Worm (Caenorhabditis elegans) whole organism, early embryonic: ENCODE results near the gene mrpl-2.

Experiments
- B0310.2 ChIP-seq: sonication (generic microtip); optimal IDR thresholded peaks from 2 replicates; lab custom pipeline; 2016; ENCODE audit warnings: mild to moderate bottlenecking, missing genetic modification characterization, missing compliant biosample characterization
- F13C5.2 ChIP-seq: sonication (generic microtip); optimal IDR thresholded peaks from 2 replicates; lab custom pipeline; 2017; ENCODE audit warnings: mild to moderate bottlenecking, missing genetic modification characterization, inconsistent platforms, missing compliant biosample characterization
- aly-1 ChIP-seq: sonication (generic microtip); optimal IDR thresholded peaks from 2 replicates; lab custom pipeline; 2016; ENCODE audit warnings: missing genetic modification characterization, missing compliant biosample characterization
- ama-1 ChIP-seq: fragments of 150-350 bp; optimal IDR thresholded peaks from 2 replicates; lab custom pipeline; 2014
- ceh-13 ChIP-seq: fragments of 200-800 bp; sonication (Bioruptor generic); optimal IDR thresholded peaks from 2 replicates; lab custom pipeline; 2018; ENCODE audit warnings: mild to moderate bottlenecking, missing genetic modification characterization, missing compliant biosample characterization
- ceh-36 ChIP-seq: sonication (generic microtip); optimal IDR thresholded peaks from 2 replicates; lab custom pipeline; 2016; ENCODE audit warnings: missing genetic modification characterization, inconsistent platforms, missing compliant biosample characterization
- ets-7 ChIP-seq: sonication (generic microtip); optimal IDR thresholded peaks from 2 replicates; lab custom pipeline; 2016; ENCODE audit warnings: missing genotype, missing genetic modification characterization, missing compliant biosample characterization
- flt-1 ChIP-seq: fragments of 200-800 bp; sonication (Bioruptor generic); IDR thresholded peaks from 2 replicates; pipeline ENCODE4 v1.3.6; 2022; ENCODE audit warnings: missing genetic modification characterization, missing compliant biosample characterization
- hmbx-1 ChIP-seq: sonication (generic microtip); optimal IDR thresholded peaks from 2 replicates; lab custom pipeline; 2016; ENCODE audit warnings: mild to moderate bottlenecking, missing genetic modification characterization, missing compliant biosample characterization
- hmg-4 ChIP-seq: fragments of 200-800 bp; sonication (Bioruptor generic); optimal IDR thresholded peaks from 2 replicates; lab custom pipeline; 2018; ENCODE audit warnings: mild to moderate bottlenecking, missing genetic modification characterization, missing compliant biosample characterization
- hnd-1 ChIP-seq: sonication (generic microtip); optimal IDR thresholded peaks from 2 replicates; lab custom pipeline; 2016; ENCODE audit warnings: missing genetic modification characterization, missing compliant biosample characterization
- pes-1 ChIP-seq: fragments of 200-800 bp; sonication (Bioruptor generic); IDR thresholded peaks from 2 replicates; pipeline ENCODE4 v1.3.6; 2022; ENCODE audit warnings: missing genetic modification reagents, missing genetic modification characterization, missing compliant biosample characterization
- scrt-1 ChIP-seq: fragments of 200-800 bp; sonication (Bioruptor generic); IDR thresholded peaks from 2 replicates; pipeline ENCODE4 v1.3.6; 2022; ENCODE audit warnings: missing genetic modification characterization, missing compliant biosample characterization
- sea-1 ChIP-seq: fragments of 200-800 bp; sonication (Bioruptor generic); conservative IDR thresholded peaks from 2 replicates; pipeline ENCODE4 v1.3.6; 2022; ENCODE audit warnings: missing genetic modification characterization, missing compliant biosample characterization
- tbx-11 ChIP-seq: fragments of 200-800 bp; sonication (Bioruptor generic); IDR thresholded peaks from 2 replicates; pipeline ENCODE4 v1.3.6; 2022; ENCODE audit warnings: missing genetic modification characterization, missing compliant biosample characterization
- tbx-37 ChIP-seq: fragments of 200-800 bp; sonication (Bioruptor generic); conservative IDR thresholded peaks from 2 replicates; pipeline ENCODE4 v1.3.6; 2022; ENCODE audit warnings: missing genetic modification reagents, missing genetic modification characterization, missing compliant biosample characterization
- tra-4 ChIP-seq: sonication (generic microtip); optimal IDR thresholded peaks from 2 replicates; lab custom pipeline; 2017; ENCODE audit warnings: missing genetic modification characterization, missing compliant biosample characterization

mrpl-2 gene

DNA sequence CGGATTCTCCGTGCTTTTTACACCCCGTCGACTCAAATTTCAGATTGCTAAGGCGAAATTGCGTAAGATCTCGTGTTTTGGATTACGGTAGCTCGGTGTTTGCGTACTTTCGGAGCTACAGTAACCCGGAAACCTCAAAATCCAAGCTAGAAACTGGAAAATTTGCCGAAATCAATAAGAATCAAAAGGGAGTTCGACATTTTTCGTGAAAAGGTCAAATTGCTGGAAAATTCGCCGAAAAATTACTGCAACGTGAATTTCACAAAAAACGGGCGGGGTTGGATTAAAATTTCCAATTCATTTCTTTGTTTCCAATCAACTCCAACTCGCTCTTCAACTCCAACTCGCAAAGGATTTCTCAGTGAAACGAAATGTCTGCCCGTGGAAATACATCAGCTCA is 14.7 kb downstream of the mrpl-2 start, which contains the start of gene F56B3.6:
TSS of gene F56B3.6 (plus strand) at position 301 of the 400 bp plus-strand sequence.
- TF ChIP-seq ceh-13 (GFP tag; lab: Kevin White, UChicago) (no peak), aly-1 (no peak), hmg-4 (no peak), ets-7 (tag; lab: Kevin White, UChicago) (no peak), pes-1 (GFP tag; lab: Robert Waterston, UW) (no peak), ama-1 (lab: Kevin White, UChicago) (no peak), B0310.2 (tag; lab: Kevin White, UChicago) (no peak), ceh-36 (tag; lab: Kevin White, UChicago) (no peak), tbx-37 (no peak), tra-4 (tag; lab: Kevin White, UChicago) (no peak), F13C5.2 (tag; lab: Kevin White, UChicago) (no peak), flt-1 (GFP tag; lab: Robert Waterston, UW) (no peak), sea-1 (GFP tag; lab: Robert Waterston, UW) (no peak), hnd-1 (tag; lab: Kevin White, UChicago) (no peak), tbx-11 (GFP tag; lab: Robert Waterston, UW) (no peak), hmbx-1 (tag; lab: Kevin White, UChicago) (no peak)

DNA sequence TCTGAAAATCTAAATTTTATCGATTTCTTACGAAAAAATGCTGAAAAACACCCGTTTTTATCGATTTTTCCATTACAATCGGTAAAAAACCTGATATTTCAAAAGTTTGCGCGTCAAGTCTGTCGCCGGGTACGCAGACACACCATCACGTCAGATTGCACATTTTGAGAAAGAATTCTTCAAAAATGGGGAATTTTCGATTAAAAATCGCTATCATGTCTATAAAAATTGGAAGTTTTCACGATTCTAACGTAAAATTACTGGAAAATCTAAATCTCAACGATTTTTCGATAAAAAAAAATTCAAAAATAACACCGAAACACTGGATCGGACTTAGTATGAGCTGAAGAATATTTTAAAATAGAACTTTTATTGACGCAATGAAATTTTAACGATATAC is 21.2 kb downstream of the mrpl-2 start, which contains the start of gene F56B3.4:
TSS of gene F56B3.4 (minus strand) at position 1 of the 400 bp plus-strand sequence.
- TF ChIP-seq tbx-11 (GFP tag; lab: Robert Waterston, UW): no peak
- no peak for TF ChIP-seq flt-1 (GFP tag; lab: Robert Waterston, UW)
- no peak for TF ChIP-seq sea-1 (GFP tag; lab: Robert Waterston, UW)
- no peak for TF ChIP-seq aly-1
- TF ChIP-seq ets-7 (tag; lab: Kevin White, UChicago): no peak
- TF ChIP-seq B0310.2 (tag; lab: Kevin White, UChicago): no peak
- TF ChIP-seq hmbx-1 (tag; lab: Kevin White, UChicago): no peak
- no peak for TF ChIP-seq ceh-13 (GFP tag; lab: Kevin White, UChicago)
- TF ChIP-seq F13C5.2 (tag; lab: Kevin White, UChicago): no peak
- no peak for TF ChIP-seq hnd-1 (tag; lab: Kevin White, UChicago)
- TF ChIP-seq pes-1 (GFP tag; lab: Robert Waterston, UW): no peak
- no peak for TF ChIP-seq tra-4 (tag; lab: Kevin White, UChicago)
- no peak for TF ChIP-seq scrt-1 (GFP tag; lab: Robert Waterston, UW)
- no peak for TF ChIP-seq ama-1 (lab: Kevin White, UChicago)
- no peak for TF ChIP-seq hmg-4
- no peak for TF ChIP-seq tbx-37
- TF ChIP-seq ceh-36 (tag; lab: Kevin White, UChicago): no peak

DNA sequence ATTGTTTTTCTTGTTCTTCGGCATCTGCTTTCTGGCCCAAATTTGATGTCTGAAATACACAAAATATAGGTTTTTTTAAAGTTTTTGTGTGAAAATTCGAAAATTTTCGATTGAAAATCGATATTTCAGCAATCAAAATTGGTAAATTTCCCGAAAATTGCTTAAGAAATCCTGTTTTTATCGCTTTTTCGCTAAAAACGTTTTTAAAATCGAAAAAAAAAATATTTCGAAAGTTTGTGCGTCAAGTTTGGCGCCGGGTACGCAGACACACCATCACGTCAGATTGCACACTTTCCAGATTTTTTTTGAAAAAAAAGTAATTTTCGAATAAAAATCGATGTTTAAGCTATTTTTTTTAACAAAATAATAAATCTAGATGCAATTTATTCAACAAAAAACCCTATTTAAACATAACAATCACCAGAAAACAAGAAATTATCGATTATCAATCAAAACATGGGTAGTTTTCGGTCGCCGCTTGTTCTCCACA is 22.4 kb downstream of the mrpl-2 start, which contains the start of gene skr-18:
TSS of gene skr-18 (minus strand) at position 51 of the 490 bp plus-strand sequence.
- TF ChIP-seq scrt-1 (GFP tag; lab: Robert Waterston, UW) (no peak), pes-1 (GFP tag; lab: Robert Waterston, UW) (no peak), ama-1 (lab: Kevin White, UChicago) (no peak)

DNA sequence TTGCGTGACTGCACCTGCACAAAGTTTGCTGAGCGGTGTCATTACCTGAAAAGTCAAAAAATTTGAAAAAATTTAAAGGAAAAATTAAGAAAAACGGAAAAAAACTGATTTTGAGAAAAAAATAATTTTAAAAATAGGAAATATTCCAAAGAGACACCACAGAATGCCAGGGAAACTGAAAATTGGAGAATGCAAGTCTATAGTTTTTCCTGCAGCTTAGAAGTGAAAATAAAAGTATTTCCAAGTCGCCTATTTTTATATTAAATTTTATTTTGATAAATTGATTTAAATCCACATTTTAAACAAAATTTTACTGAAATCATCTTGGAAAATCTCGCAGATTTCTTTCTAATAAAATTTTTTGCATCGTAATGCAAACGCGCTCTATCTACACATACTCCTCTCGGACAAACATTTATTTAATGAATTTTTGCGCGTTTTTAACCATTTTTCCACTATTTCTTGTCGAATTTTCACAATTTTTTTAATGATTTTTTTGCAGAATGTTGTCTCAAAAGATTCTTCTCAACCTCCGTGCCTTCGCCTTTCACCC is 23.6 kb downstream of the mrpl-2 start, which contains the start of the genes F56B3.11 and ech-5:
TSS of gene F56B3.11 (minus strand) at position 51 of the 553 bp plus-strand sequence.
TSS of gene ech-5 (plus strand) at position 503 of the 553 bp plus-strand sequence.
- TF ChIP-seq ceh-36 (tag; lab: Kevin White, UChicago) (no peak), hnd-1 (tag; lab: Kevin White, UChicago) (peak; percentile 37), F13C5.2 (tag; lab: Kevin White, UChicago) (peak; percentile 70), pes-1 (GFP tag; lab: Robert Waterston, UW) (peak; percentile 53; the same call in 1 of the 2 replicates), hmg-4 (no peak), ceh-13 (GFP tag; lab: Kevin White, UChicago) (peak; percentile 33), tbx-11 (GFP tag; lab: Robert Waterston, UW) (no peak), hmbx-1 (tag; lab: Kevin White, UChicago) (peak; percentile 42), ets-7 (tag; lab: Kevin White, UChicago) (no peak), flt-1 (GFP tag; lab: Robert Waterston, UW) (no peak), tbx-37 (no peak), ama-1 (lab: Kevin White, UChicago) (no peak), tra-4 (tag; lab: Kevin White, UChicago) (no peak), sea-1 (GFP tag; lab: Robert Waterston, UW) (no peak), B0310.2 (tag; lab: Kevin White, UChicago) (no peak), scrt-1 (GFP tag; lab: Robert Waterston, UW) (no peak), aly-1 (no peak)

DNA sequence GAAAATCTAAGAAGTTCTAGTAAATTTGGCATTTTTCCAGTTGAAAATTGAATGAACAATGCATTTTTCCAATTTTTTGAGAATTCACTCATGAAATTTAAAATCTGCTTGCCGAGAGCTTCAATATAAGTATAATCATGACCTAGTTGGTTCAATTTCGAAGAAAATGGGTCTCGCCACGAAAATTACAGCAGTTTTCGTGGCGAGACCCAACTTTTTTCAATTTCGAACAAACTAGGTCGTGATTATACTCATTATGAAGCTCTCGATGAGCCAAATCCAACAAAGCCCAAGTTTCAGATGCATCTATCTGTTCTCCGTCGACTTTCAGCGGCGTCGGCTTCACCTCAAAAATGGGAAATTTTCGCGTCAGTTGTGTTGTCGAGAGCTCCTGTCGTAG is 27.5 kb downstream of the mrpl-2 start, which contains the start of gene mrpl-46:
TSS of gene mrpl-46 (plus strand) at position 301 of the 400 bp plus-strand sequence.
- no peak for TF ChIP-seq hnd-1 (tag; lab: Kevin White, UChicago)
- TF ChIP-seq aly-1: no peak
- TF ChIP-seq ets-7 (tag; lab: Kevin White, UChicago): no peak

DNA sequence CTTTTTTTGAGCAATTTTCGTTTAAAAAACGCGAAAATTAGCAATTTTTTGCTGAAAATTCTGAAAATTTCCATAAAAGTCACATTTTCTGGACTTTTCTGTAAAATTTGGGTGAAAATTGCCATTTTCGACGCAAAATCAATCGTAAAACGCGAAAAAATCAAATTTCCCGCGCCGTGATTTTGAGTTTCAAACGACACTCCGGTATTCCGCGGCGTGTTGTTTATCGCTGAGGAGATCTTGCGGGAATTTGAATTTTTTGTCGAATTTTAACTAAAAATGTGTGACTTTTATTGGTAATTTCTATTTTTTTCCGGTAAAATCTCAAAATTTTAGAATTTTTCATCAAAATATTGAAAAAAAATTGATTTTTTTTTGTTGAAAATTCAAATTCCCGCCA is 28.1 kb downstream of the mrpl-2 start:
- no peak for TF ChIP-seq ceh-13 (GFP tag; lab: Kevin White, UChicago)
- no peak for TF ChIP-seq pes-1 (GFP tag; lab: Robert Waterston, UW)

DNA sequence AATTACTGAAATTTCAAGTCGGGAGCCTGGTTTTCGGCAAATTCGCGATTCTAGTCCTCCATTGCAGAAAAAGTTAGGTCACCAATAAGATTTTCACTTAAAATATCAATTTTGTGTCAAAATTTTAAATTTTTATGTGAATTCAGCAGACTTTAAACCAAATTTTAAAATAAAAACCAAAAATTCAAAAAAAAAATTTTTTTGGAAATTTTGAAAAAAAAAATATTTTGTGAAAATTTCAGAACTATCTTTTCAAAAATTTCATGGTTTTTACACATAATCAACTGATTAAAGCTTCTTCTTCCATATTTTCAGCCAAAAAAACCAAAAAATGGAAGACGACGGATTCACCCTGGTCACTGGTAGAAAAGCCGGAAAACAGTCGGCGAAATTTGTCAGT is 31.8 kb downstream of the mrpl-2 start, which contains the start of gene Y55F3BL.4:
TSS of gene Y55F3BL.4 (plus strand) at position 301 of the 400 bp plus-strand sequence.
- no peak for TF ChIP-seq F13C5.2 (tag; lab: Kevin White, UChicago)
- no peak for TF ChIP-seq hmbx-1 (tag; lab: Kevin White, UChicago)
- no peak for TF ChIP-seq hmg-4
- TF ChIP-seq ceh-13 (GFP tag; lab: Kevin White, UChicago): no peak
- TF ChIP-seq ceh-36 (tag; lab: Kevin White, UChicago): no peak
- TF ChIP-seq ama-1 (lab: Kevin White, UChicago): no peak
- no peak for TF ChIP-seq aly-1
- no peak for TF ChIP-seq tbx-37
- TF ChIP-seq pes-1 (GFP tag; lab: Robert Waterston, UW): no peak
- TF ChIP-seq B0310.2 (tag; lab: Kevin White, UChicago): no peak
- no peak for TF ChIP-seq tbx-11 (GFP tag; lab: Robert Waterston, UW)
